Fruit fly (Drosophila melanogaster): Measurements from ENCODE around the gene CG14443.
A peak's percentile ranks its signal among the peaks of the same experiment; 100 is the strongest.

Gene CG14443

dm6 chrX:6683635-6684499 lies 50.1 kb downstream of the CG14443 start, which contains the start of gene Pink1 (continued):
- TF ChIP-seq CG11085 (GFP tag; IDR thresholded peaks at IDR 0.05) (no peak), Pdp1 (GFP tag; optimal IDR thresholded peaks at IDR 0.05) (peak in 1 of 2 experiments; percentile 40), Hr51 (GFP tag; optimal IDR thresholded peaks at IDR 0.05) (no peak), ind (GFP tag; optimal IDR thresholded peaks at IDR 0.05) (no peak), kah (GFP tag; optimal IDR thresholded peaks at IDR 0.05) (no peak), Scr (GFP tag; IDR thresholded peaks at IDR 0.05; ENCODE audit: partially characterized antibody) (peak; percentile 46), pzg (GFP tag; optimal IDR thresholded peaks at IDR 0.05) (peak; percentile 52), BtbVII (GFP tag; optimal IDR thresholded peaks at IDR 0.05) (no peak), CoRest (tag; optimal IDR thresholded peaks at IDR 0.05) (peak; percentile 11), Abd-B (GFP tag; optimal IDR thresholded peaks at IDR 0.05) (peak; percentile 2), hbn (GFP tag; IDR thresholded peaks at IDR 0.05; ENCODE audit: partially characterized antibody) (no peak), sens (GFP tag) (peak; percentile 54), gfzf (GFP tag; optimal IDR thresholded peaks at IDR 0.05) (peak; percentile 68), chinmo (GFP tag; IDR thresholded peaks at IDR 0.05; ENCODE audit: partially characterized antibody) (peak; percentile 62; the same call in 1 of the 4 replicates), CHES-1-like (GFP tag; optimal IDR thresholded peaks at IDR 0.05) (no peak), onecut (GFP tag; IDR thresholded peaks at IDR 0.05) (peak; percentile 44; the same call in 1 of the 2 replicates), Myb (GFP tag; optimal IDR thresholded peaks at IDR 0.05) (peak; percentile 98), knrl (GFP tag; IDR thresholded peaks at IDR 0.05; ENCODE audit: partially characterized antibody) (peak; percentile 57), cg (GFP tag; optimal IDR thresholded peaks at IDR 0.05) (peak; percentile 41), Lhr (GFP tag; optimal IDR thresholded peaks at IDR 0.05) (peak; percentile 1), CG7963 (GFP tag; IDR thresholded peaks at IDR 0.05; ENCODE audit: partially characterized antibody) (0 out of 3 replicates have a peak, but pooled peaks have one; percentile 6), zen (tag; optimal IDR thresholded peaks at IDR 0.05) (no peak), lbe (GFP tag; optimal IDR thresholded peaks at IDR 0.05) (no peak), zen2 (GFP tag; IDR thresholded peaks at IDR 0.05; ENCODE audit: partially characterized antibody) (no peak), Mes4 (GFP tag; optimal IDR thresholded peaks at IDR 0.05) (no peak), CG5180 (GFP tag; optimal IDR thresholded peaks at IDR 0.05) (no peak), insv (GFP tag; optimal IDR thresholded peaks at IDR 0.05) (peak in 1 of 2 experiments; percentile 13), Med (GFP tag) (peak; percentile 59), Gug (GFP tag; IDR thresholded peaks at IDR 0.05) (no peak), MTF-1 (GFP tag; optimal IDR thresholded peaks at IDR 0.05; ENCODE audit: borderline replicate concordance) (no peak), Dll (GFP tag; IDR thresholded peaks at IDR 0.05; ENCODE audit: partially characterized antibody) (0 out of 4 replicates have a peak, but pooled peaks have one; percentile 50), cwo (GFP tag; optimal IDR thresholded peaks at IDR 0.05) (no peak), CG17385 (GFP tag; optimal IDR thresholded peaks at IDR 0.05) (peak; percentile 89), vnd (GFP tag; IDR thresholded peaks at IDR 0.05; ENCODE audit: partially characterized antibody) (peak; percentile 15; the same call in 1 of the 3 replicates), CG10543 (GFP tag; optimal IDR thresholded peaks at IDR 0.05) (peak; percentile 34), CG4617 (GFP tag; optimal IDR thresholded peaks at IDR 0.05; ENCODE audit: borderline replicate concordance) (peak; percentile 75), nom (GFP tag; optimal IDR thresholded peaks at IDR 0.05) (peak; percentile 30), Dp (GFP tag; optimal IDR thresholded peaks at IDR 0.05) (peak; percentile 12), Sry-δ (GFP tag; optimal IDR thresholded peaks at IDR 0.05) (peak; percentile 66), Deaf1 (tag; optimal IDR thresholded peaks at IDR 0.05) (peak; percentile 89), CG8944 (GFP tag; optimal IDR thresholded peaks at IDR 0.05) (no peak), trem (tag; optimal IDR thresholded peaks at IDR 0.05) (peak; percentile 0), sr (GFP tag; IDR thresholded peaks at IDR 0.05) (no peak), Adf1 (GFP tag; IDR thresholded peaks at IDR 0.05) (0 out of 2 replicates have a peak, but pooled peaks have one; percentile 9), ewg (GFP tag; optimal IDR thresholded peaks at IDR 0.05) (no peak), MESR4 (GFP tag; optimal IDR thresholded peaks at IDR 0.05) (peak; percentile 53)

Measured in whole organism, embryonic.